Fruit fly (Drosophila melanogaster) whole organism, embryonic: ENCODE results near the gene CG5910.

ENCODE experiments used
- Atf6 ChIP-seq: fragments of 200-800 bp; sonication (Bioruptor generic); IDR thresholded peaks from 2 replicates; pipeline ENCODE4 v1.3.6; 2022; ENCODE audit warnings: missing biosample characterization, missing genetic modification characterization
- B-H2 ChIP-seq: fragments of 200-800 bp; sonication (Bioruptor generic); optimal IDR thresholded peaks from 2 replicates; lab custom pipeline; 2018; ENCODE audit warnings: missing biosample characterization, mild to moderate bottlenecking, missing genetic modification characterization
- CG10147 ChIP-seq: fragments of 200-800 bp; sonication (Bioruptor generic); optimal IDR thresholded peaks from 2 replicates; lab custom pipeline; 2019; ENCODE audit warnings: missing biosample characterization, mild to moderate bottlenecking, missing genetic modification characterization, moderate library complexity
- CG10209 ChIP-seq: fragments of 200-800 bp; sonication (Bioruptor generic); optimal IDR thresholded peaks from 3 replicates; lab custom pipeline; 2017; ENCODE audit warnings: missing biosample characterization, mild to moderate bottlenecking, missing genetic modification characterization, missing genetic modification reagents
- CG10543 ChIP-seq: fragments of 200-800 bp; sonication (Bioruptor generic); optimal IDR thresholded peaks from 3 replicates; lab custom pipeline; 2017; ENCODE audit warnings: missing biosample characterization, mild to moderate bottlenecking, missing genetic modification characterization, moderate library complexity
- CG11696 ChIP-seq: fragments of 200-800 bp; sonication (Bioruptor generic); IDR thresholded peaks from 2 replicates; pipeline ENCODE4 v1.3.6; 2022; ENCODE audit warnings: missing biosample characterization, missing genetic modification characterization
- CG12104 ChIP-seq: fragments of 200-800 bp; sonication (Bioruptor generic); optimal IDR thresholded peaks from 3 replicates; lab custom pipeline; 2016; ENCODE audit warnings: missing biosample characterization, missing genetic modification characterization
- CG13775 ChIP-seq: fragments of 200-800 bp; sonication (Bioruptor generic); optimal IDR thresholded peaks from 3 replicates; lab custom pipeline; 2017; ENCODE audit warnings: missing biosample characterization, mild to moderate bottlenecking, missing genetic modification characterization
- CG14667 ChIP-seq: fragments of 200-800 bp; sonication (Bioruptor generic); IDR thresholded peaks from 2 replicates; pipeline ENCODE4 v1.3.6; 2022; ENCODE audit warnings: missing biosample characterization, missing genetic modification characterization
- CG14965 ChIP-seq: fragments of 200-800 bp; sonication (Bioruptor generic); optimal IDR thresholded peaks from 2 replicates; lab custom pipeline; 2016; ENCODE audit warnings: missing biosample characterization, missing genetic modification characterization, borderline replicate concordance
- CG16863 ChIP-seq: fragments of 200-800 bp; sonication (Bioruptor generic); optimal IDR thresholded peaks from 3 replicates; lab custom pipeline; 2016; ENCODE audit warnings: missing biosample characterization, missing genetic modification characterization
- CG17186 ChIP-seq: fragments of 200-800 bp; sonication (Bioruptor generic); optimal IDR thresholded peaks from 3 replicates; lab custom pipeline; 2017; ENCODE audit warnings: missing biosample characterization, missing genetic modification reagents, missing genetic modification characterization
- CG1832 ChIP-seq: fragments of 200-800 bp; sonication (Bioruptor generic); optimal IDR thresholded peaks from 2 replicates; lab custom pipeline; 2017; ENCODE audit warnings: missing biosample characterization, mild to moderate bottlenecking, missing genetic modification characterization, inconsistent platforms
- CG2712 ChIP-seq: fragments of 200-800 bp; optimal IDR thresholded peaks from 3 replicates; lab custom pipeline; 2019; ENCODE audit warnings: missing biosample characterization, mild to moderate bottlenecking, missing genetic modification characterization, moderate library complexity
- CG34224 ChIP-seq: fragments of 200-800 bp; sonication (Bioruptor generic); IDR thresholded peaks from 3 replicates; pipeline ENCODE4 v1.3.6; 2022; ENCODE audit warnings: missing biosample characterization, missing genetic modification characterization; ENCODE audit not compliant: partially characterized antibody
- CG34422 ChIP-seq: fragments of 200-800 bp; sonication (Bioruptor generic); IDR thresholded peaks from 3 replicates; pipeline ENCODE4 v1.3.6; 2022; ENCODE audit warnings: missing biosample characterization, missing genetic modification characterization
- CG4424 ChIP-seq: fragments of 200-800 bp; sonication (Bioruptor generic); optimal IDR thresholded peaks from 3 replicates; lab custom pipeline; 2016; ENCODE audit warnings: missing biosample characterization, missing genetic modification characterization
- CG4730 ChIP-seq: fragments of 200-800 bp; sonication (Bioruptor generic); IDR thresholded peaks from 2 replicates; pipeline ENCODE4 v1.3.6; 2022; ENCODE audit warnings: missing biosample characterization, missing genetic modification characterization
- CG6813 ChIP-seq: fragments of 200-800 bp; sonication (Bioruptor generic); optimal IDR thresholded peaks from 2 replicates; lab custom pipeline; 2017; ENCODE audit warnings: missing biosample characterization, missing genetic modification characterization, mild to moderate bottlenecking, moderate library complexity, missing genetic modification reagents
- CG7372 ChIP-seq: fragments of 200-800 bp; sonication (Bioruptor generic); IDR thresholded peaks from 2 replicates; pipeline ENCODE4 v1.3.6; 2022; ENCODE audit warnings: missing biosample characterization, missing genetic modification characterization
- CG7987 ChIP-seq: fragments of 200-800 bp; sonication (Bioruptor generic); optimal IDR thresholded peaks from 2 replicates; lab custom pipeline; 2018; ENCODE audit warnings: missing biosample characterization, mild to moderate bottlenecking, missing genetic modification characterization, moderate library complexity
- CG9932 ChIP-seq: fragments of 200-800 bp; sonication (Bioruptor generic); IDR thresholded peaks from 2 replicates; pipeline ENCODE4 v1.3.6; 2022; ENCODE audit warnings: missing biosample characterization, missing genetic modification characterization
- Chrac-16 ChIP-seq: fragments of 200-800 bp; sonication (Bioruptor generic); optimal IDR thresholded peaks from 3 replicates; lab custom pipeline; 2016; ENCODE audit warnings: missing biosample characterization, missing genetic modification characterization
- D19B ChIP-seq: fragments of 200-800 bp; sonication (Bioruptor generic); optimal IDR thresholded peaks from 2 replicates; lab custom pipeline; 2017; ENCODE audit warnings: missing biosample characterization, mild to moderate bottlenecking, missing genetic modification characterization
- Dbx ChIP-seq: fragments of 200-800 bp; sonication (Bioruptor generic); IDR thresholded peaks from 3 replicates; pipeline ENCODE4 v1.3.6; 2022; ENCODE audit warnings: missing biosample characterization, missing genetic modification characterization
- Dll ChIP-seq: fragments of 200-800 bp; sonication (Bioruptor generic); IDR thresholded peaks from 4 replicates; pipeline ENCODE4 v1.3.6; 2022; ENCODE audit warnings: missing biosample characterization, missing genetic modification characterization; ENCODE audit not compliant: partially characterized antibody
- Jarid2 ChIP-seq: fragments of 200-800 bp; sonication (Bioruptor generic); optimal IDR thresholded peaks from 3 replicates; lab custom pipeline; 2017; ENCODE audit warnings: mild to moderate bottlenecking, missing biosample characterization, missing genetic modification reagents, missing genetic modification characterization
- Kr ChIP-seq: fragments of 200-800 bp; sonication (Bioruptor generic); optimal IDR thresholded peaks from 2 replicates; lab custom pipeline; 2017; ENCODE audit warnings: missing biosample characterization, mild to moderate bottlenecking, missing genetic modification characterization
- MBD-R2 ChIP-seq: fragments of 200-800 bp; sonication (Bioruptor generic); IDR thresholded peaks from 2 replicates; pipeline ENCODE4 v1.3.6; 2022; ENCODE audit warnings: missing biosample characterization, missing genetic modification characterization
- Med ChIP-seq: fragments of 200-800 bp; sonication (Bioruptor generic); peaks from one replicate; lab custom pipeline; 2016; ENCODE audit warnings: missing biosample characterization, missing genetic modification characterization, mild to moderate bottlenecking, inconsistent platforms, moderate library complexity
- Opbp ChIP-seq: fragments of 200-800 bp; sonication (Bioruptor generic); IDR thresholded peaks from 3 replicates; pipeline ENCODE4 v1.3.6; 2022; ENCODE audit warnings: missing biosample characterization, missing genetic modification characterization; ENCODE audit not compliant: partially characterized antibody
- PHDP ChIP-seq: fragments of 200-800 bp; sonication (Bioruptor generic); optimal IDR thresholded peaks from 3 replicates; lab custom pipeline; 2018; ENCODE audit warnings: missing biosample characterization, mild to moderate bottlenecking, missing genetic modification characterization, moderate library complexity
- Ravus ChIP-seq: fragments of 200-800 bp; sonication (Bioruptor generic); IDR thresholded peaks from 2 replicates; pipeline ENCODE4 v1.3.6; 2022; ENCODE audit warnings: missing biosample characterization, missing genetic modification characterization
- Sry-δ ChIP-seq: fragments of 200-800 bp; sonication (Bioruptor generic); optimal IDR thresholded peaks from 2 replicates; lab custom pipeline; 2016; ENCODE audit warnings: missing biosample characterization, missing genetic modification characterization
- TFAM ChIP-seq: fragments of 200-800 bp; sonication (Bioruptor generic); optimal IDR thresholded peaks from 2 replicates; lab custom pipeline; 2017; ENCODE audit warnings: missing biosample characterization, missing genetic modification characterization, inconsistent platforms
- chif ChIP-seq, 2 experiments: fragments of 200-800 bp; sonication (Bioruptor generic); optimal IDR thresholded peaks; 3 replicates each; lab custom pipeline; 2016; ENCODE audit warnings: missing biosample characterization in 2 of 2, missing genetic modification characterization in 2 of 2
- disco-r ChIP-seq: fragments of 200-800 bp; sonication (Bioruptor generic); optimal IDR thresholded peaks from 2 replicates; lab custom pipeline; 2016; ENCODE audit warnings: missing biosample characterization, missing genetic modification characterization
- emc ChIP-seq: fragments of 200-800 bp; sonication (Bioruptor generic); optimal IDR thresholded peaks from 2 replicates; lab custom pipeline; 2016; ENCODE audit warnings: missing biosample characterization, missing genetic modification characterization
- her ChIP-seq: fragments of 200-800 bp; sonication (Bioruptor generic); optimal IDR thresholded peaks from 2 replicates; lab custom pipeline; 2016; ENCODE audit warnings: missing biosample characterization, missing genetic modification characterization
- lbe ChIP-seq: fragments of 200-800 bp; sonication (Bioruptor generic); optimal IDR thresholded peaks from 2 replicates; lab custom pipeline; 2016; ENCODE audit warnings: missing biosample characterization, mild to moderate bottlenecking, missing genetic modification characterization
- lilli ChIP-seq: fragments of 200-800 bp; sonication (Bioruptor generic); optimal IDR thresholded peaks from 3 replicates; lab custom pipeline; 2016; ENCODE audit warnings: missing biosample characterization, missing genetic modification characterization
- lola ChIP-seq, 3 experiments: fragments of >200 bp in 2 of 3; fragments of 200-800 bp in 1 of 3; sonication (Bioruptor generic) in 1 of 3; optimal IDR thresholded peaks; 2 replicates each; lab custom pipeline; 2017 to 2019; ENCODE audit warnings: missing biosample characterization in 3 of 3, missing genetic modification characterization in 3 of 3, mild to moderate bottlenecking in 1 of 3, moderate library complexity in 1 of 3
- odd ChIP-seq: fragments of 200-800 bp; sonication (Bioruptor generic); optimal IDR thresholded peaks from 2 replicates; lab custom pipeline; 2017; ENCODE audit warnings: missing biosample characterization, mild to moderate bottlenecking, missing genetic modification characterization
- onecut ChIP-seq: fragments of 200-800 bp; sonication (Bioruptor generic); IDR thresholded peaks from 2 replicates; pipeline ENCODE4 v1.3.6; 2022; ENCODE audit warnings: missing biosample characterization, missing genetic modification characterization
- pb ChIP-seq: fragments of 200-800 bp; sonication (Bioruptor generic); optimal IDR thresholded peaks from 3 replicates; lab custom pipeline; 2016; ENCODE audit warnings: missing biosample characterization, missing genetic modification characterization
- pho ChIP-seq: fragments of 200-800 bp; sonication (Bioruptor generic); optimal IDR thresholded peaks from 2 replicates; lab custom pipeline; 2016; ENCODE audit warnings: missing biosample characterization, missing genetic modification characterization
- scrt ChIP-seq: fragments of 200-800 bp; sonication (Bioruptor generic); optimal IDR thresholded peaks from 2 replicates; lab custom pipeline; 2018; ENCODE audit warnings: missing biosample characterization, mild to moderate bottlenecking, missing genetic modification characterization, moderate library complexity
- seq ChIP-seq: fragments of 200-800 bp; sonication (Bioruptor generic); IDR thresholded peaks from 2 replicates; pipeline ENCODE4 v1.3.6; 2022; ENCODE audit warnings: missing biosample characterization, missing genetic modification characterization
- tap ChIP-seq: fragments of 200-800 bp; optimal IDR thresholded peaks from 3 replicates; lab custom pipeline; 2019; ENCODE audit warnings: missing biosample characterization, mild to moderate bottlenecking, missing genetic modification characterization, moderate library complexity
- tna ChIP-seq: fragments of 200-800 bp; sonication (Bioruptor generic); IDR thresholded peaks from 2 replicates; pipeline ENCODE4 v1.3.6; 2022; ENCODE audit warnings: missing biosample characterization, missing genetic modification characterization; ENCODE audit not compliant: partially characterized antibody

CG5910 gene

dm6 chr3L:20399550-20400109 is 42.6 kb upstream of the CG5910 start (continued):
- TF ChIP-seq Ravus (GFP tag; lab: Robert Waterston, UW) (peak; percentile 20), CG7987 (GFP tag; lab: Kevin White, UChicago) (peak; percentile 69), CG4424 (GFP tag; lab: Kevin White, UChicago) (peak; percentile 87), Dll (no peak), CG34224 (GFP tag; lab: Robert Waterston, UW) (no peak), CG1832 (GFP tag; lab: Kevin White, UChicago) (no peak), PHDP (tag; lab: Kevin White, UChicago) (peak; percentile 92), seq (GFP tag; lab: Robert Waterston, UW) (peak; percentile 84), chif (GFP tag; optimal IDR thresholded peaks at IDR 0.05; lab: Kevin White, UChicago) (peak; percentile 36 to 66), CG14667 (GFP tag; lab: Robert Waterston, UW) (peak; percentile 74), pho (peak; percentile 87), lilli (GFP tag; lab: Kevin White, UChicago) (peak; percentile 90), CG10543 (GFP tag; lab: Kevin White, UChicago) (peak; percentile 92), CG16863 (GFP tag; lab: Kevin White, UChicago) (peak; percentile 80), CG34422 (GFP tag; lab: Robert Waterston, UW) (peak; percentile 86), CG13775 (GFP tag; lab: Kevin White, UChicago) (peak; percentile 87), lola (GFP tag; optimal IDR thresholded peaks at IDR 0.05; lab: Kevin White, UChicago) (peak in 1 of 3 experiments; percentile 81), Atf6 (GFP tag; lab: Robert Waterston, UW) (peak; percentile 92), D19B (GFP tag; lab: Kevin White, UChicago) (peak; percentile 68), CG10147 (GFP tag; lab: Kevin White, UChicago) (peak; percentile 76), tna (GFP tag; lab: Robert Waterston, UW) (no peak), TFAM (GFP tag; lab: Kevin White, UChicago) (peak; percentile 20), Jarid2 (peak; percentile 46), onecut (peak; percentile 79), CG9932 (GFP tag; lab: Robert Waterston, UW) (peak; percentile 90), CG11696 (GFP tag; lab: Robert Waterston, UW) (peak; percentile 95), scrt (GFP tag; lab: Kevin White, UChicago) (peak; percentile 73), Dbx (GFP tag; lab: Robert Waterston, UW) (peak; percentile 90), Sry-δ (GFP tag; lab: Kevin White, UChicago) (peak; percentile 31), odd (GFP tag; lab: Kevin White, UChicago) (peak; percentile 90), Med (peak; percentile 96), CG10209 (GFP tag; lab: Kevin White, UChicago) (peak; percentile 87), CG4730 (peak; percentile 73), CG17186 (GFP tag; lab: Kevin White, UChicago) (peak; percentile 29), CG2712 (tag; lab: Kevin White, UChicago) (peak; percentile 90), CG12104 (peak; percentile 83), CG6813 (GFP tag; lab: Kevin White, UChicago) (peak; percentile 69), her (GFP tag; lab: Kevin White, UChicago) (peak; percentile 77), Kr (GFP tag; lab: Kevin White, UChicago) (no peak), B-H2 (GFP tag; lab: Kevin White, UChicago) (peak; percentile 91), CG14965 (GFP tag; lab: Kevin White, UChicago) (peak; percentile 45), CG7372 (GFP tag; lab: Robert Waterston, UW) (peak; percentile 75), Opbp (no peak), lbe (GFP tag; lab: Kevin White, UChicago) (peak; percentile 81), tap (tag; lab: Kevin White, UChicago) (peak; percentile 92), pb (GFP tag; lab: Kevin White, UChicago) (peak; percentile 81), disco-r (GFP tag; lab: Kevin White, UChicago) (peak; percentile 52), Chrac-16 (GFP tag; lab: Kevin White, UChicago) (peak; percentile 84), MBD-R2 (peak; percentile 60; the same call in 1 of the 2 replicates), emc (peak; percentile 41)
